Worm (Caenorhabditis elegans) whole organism, L4 larva: ENCODE data around the gene lpr-3.
A peak's percentile ranks its signal among the peaks of the same experiment; 100 is the strongest.

Experiments used
- F26F4.8 ChIP-seq: fragments of 200-800 bp; sonication (Bioruptor generic); conservative IDR thresholded peaks from 2 replicates; pipeline ENCODE4 v1.3.6; 2022; ENCODE audit warnings: missing genetic modification characterization, missing compliant biosample characterization
- F49E8.2 ChIP-seq: sonication (generic microtip); optimal IDR thresholded peaks from 2 replicates; lab custom pipeline; 2016; ENCODE audit warnings: missing compliant biosample characterization, mild to moderate bottlenecking, missing genetic modification characterization, borderline replicate concordance
- T26A8.4 ChIP-seq: fragments of 200-800 bp; sonication (Bioruptor generic); IDR thresholded peaks from 2 replicates; pipeline ENCODE4 v1.3.6; 2022; ENCODE audit warnings: missing genetic modification characterization, missing compliant biosample characterization
- Y105C5A.15 ChIP-seq: fragments of 200-800 bp; sonication (Bioruptor generic); IDR thresholded peaks from 2 replicates; pipeline ENCODE4 v1.3.6; 2022; ENCODE audit warnings: missing genetic modification characterization, missing compliant biosample characterization
- Y48G9A.11 ChIP-seq: fragments of 200-800 bp; sonication (Bioruptor generic); IDR thresholded peaks from 2 replicates; pipeline ENCODE4 v1.3.6; 2022; ENCODE audit warnings: missing genetic modification reagents, missing genetic modification characterization, missing compliant biosample characterization
- ZK546.5 ChIP-seq, 2 experiments: sonication (generic microtip); optimal IDR thresholded peaks; 2 replicates each; lab custom pipeline; 2017; ENCODE audit warnings: missing biosample characterization in 2 of 2, missing genetic modification characterization in 2 of 2
- aly-2 ChIP-seq: sonication (generic microtip); optimal IDR thresholded peaks from 2 replicates; lab custom pipeline; 2018; ENCODE audit warnings: missing biosample characterization, missing genetic modification characterization
- ama-1 ChIP-seq: fragments of 150-350 bp; optimal IDR thresholded peaks from 2 replicates; lab custom pipeline; 2014; ENCODE audit warnings: inconsistent platforms, mixed read lengths
- arid-1 ChIP-seq: fragments of 200-800 bp; sonication (Bioruptor generic); conservative IDR thresholded peaks from 2 replicates; pipeline ENCODE4 v1.3.6; 2022; ENCODE audit warnings: missing genetic modification reagents, missing genetic modification characterization, missing compliant biosample characterization
- ceh-28 ChIP-seq: fragments of 150-350 bp; optimal IDR thresholded peaks from 2 replicates; lab custom pipeline; 2014; ENCODE audit warnings: missing biosample characterization, missing genetic modification reagents, missing genetic modification characterization
- ceh-32 ChIP-seq: sonication (generic microtip); optimal IDR thresholded peaks from 2 replicates; lab custom pipeline; 2016; ENCODE audit warnings: mild to moderate bottlenecking, missing genetic modification characterization, missing compliant biosample characterization; ENCODE audit not compliant: poor library complexity
- ceh-44 ChIP-seq: fragments of 200-800 bp; sonication (Bioruptor generic); IDR thresholded peaks from 2 replicates; pipeline ENCODE4 v1.3.6; 2022; ENCODE audit warnings: missing genetic modification reagents, missing genetic modification characterization, missing compliant biosample characterization
- ces-1 ChIP-seq: fragments of 150-350 bp; sonication (generic microtip); optimal IDR thresholded peaks from 4 replicates; lab custom pipeline; 2014; ENCODE audit warnings: missing biosample characterization, missing genetic modification reagents, missing genetic modification characterization
- ctbp-1 ChIP-seq: fragments of 200-800 bp; sonication (Bioruptor generic); IDR thresholded peaks from 2 replicates; pipeline ENCODE4 v1.3.6; 2022; ENCODE audit warnings: missing genetic modification reagents, missing genetic modification characterization, missing compliant biosample characterization
- daf-16 ChIP-seq, 3 experiments: sonication (generic microtip); optimal IDR thresholded peaks; 2 replicates each; lab custom pipeline; 2016 to 2017; ENCODE audit warnings: missing genetic modification characterization in 3 of 3, missing genetic modification reagents in 3 of 3, mild to moderate bottlenecking in 2 of 3, missing compliant biosample characterization in 2 of 3, missing biosample characterization in 1 of 3, moderate library complexity in 1 of 3
- daf-8 ChIP-seq: fragments of 200-800 bp; sonication (Bioruptor generic); IDR thresholded peaks from 2 replicates; pipeline ENCODE4 v1.3.6; 2022; ENCODE audit warnings: missing genetic modification characterization, missing compliant biosample characterization
- dmd-6 ChIP-seq: fragments of 200-800 bp; sonication (Bioruptor generic); IDR thresholded peaks from 2 replicates; pipeline ENCODE4 v1.3.6; 2022; ENCODE audit warnings: missing genetic modification reagents, missing genetic modification characterization, missing compliant biosample characterization
- dmd-9 ChIP-seq: fragments of 200-800 bp; sonication (Bioruptor generic); IDR thresholded peaks from 2 replicates; pipeline ENCODE4 v1.3.6; 2022; ENCODE audit warnings: missing genetic modification reagents, missing genetic modification characterization, missing compliant biosample characterization
- dve-1 ChIP-seq: sonication (generic microtip); optimal IDR thresholded peaks from 2 replicates; lab custom pipeline; 2017; ENCODE audit warnings: antibody characterized with exemption, mild to moderate bottlenecking, missing genetic modification characterization, missing compliant biosample characterization; ENCODE audit not compliant: insufficient read depth
- egl-43 ChIP-seq: fragments of 200-800 bp; sonication (Bioruptor generic); IDR thresholded peaks from 2 replicates; pipeline ENCODE4 v1.3.6; 2022; ENCODE audit warnings: missing genetic modification reagents, missing genetic modification characterization, missing compliant biosample characterization
- hif-1 ChIP-seq, 2 experiments: sonication (generic microtip); optimal IDR thresholded peaks; 2 replicates each; lab custom pipeline; 2016 to 2017; ENCODE audit warnings: missing compliant biosample characterization in 2 of 2, missing genetic modification characterization in 2 of 2, missing genetic modification reagents in 2 of 2, missing genotype in 2 of 2, mild to moderate bottlenecking in 1 of 2
- jun-1 ChIP-seq: fragments of 150-350 bp; optimal IDR thresholded peaks from 2 replicates; lab custom pipeline; 2014; ENCODE audit warnings: missing biosample characterization, missing genetic modification reagents, missing genetic modification characterization
- lin-38 ChIP-seq: fragments of 200-800 bp; sonication (Bioruptor generic); IDR thresholded peaks from 2 replicates; pipeline ENCODE4 v1.3.6; 2022; ENCODE audit warnings: missing genetic modification reagents, missing genetic modification characterization, missing compliant biosample characterization
- lir-3 ChIP-seq: sonication (generic microtip); optimal IDR thresholded peaks from 2 replicates; lab custom pipeline; 2016; ENCODE audit warnings: mild to moderate bottlenecking, missing genetic modification characterization, missing compliant biosample characterization
- madf-5 ChIP-seq, 2 experiments: fragments of 200-800 bp; sonication (Bioruptor generic); IDR thresholded peaks; 2 replicates each; pipeline ENCODE4 v1.3.6; 2022; ENCODE audit warnings: missing compliant biosample characterization in 2 of 2, missing genetic modification characterization in 2 of 2
- mep-1 ChIP-seq: fragments of 150-350 bp; sonication (generic microtip); optimal IDR thresholded peaks from 3 replicates; lab custom pipeline; 2014; ENCODE audit warnings: missing biosample characterization, missing genetic modification characterization
- mes-2 ChIP-seq: sonication (generic microtip); optimal IDR thresholded peaks from 2 replicates; lab custom pipeline; 2016; ENCODE audit warnings: missing genotype, mild to moderate bottlenecking, missing genetic modification characterization, missing compliant biosample characterization; ENCODE audit not compliant: poor library complexity, severe bottlenecking
- nhr-102 ChIP-seq: sonication (generic microtip); optimal IDR thresholded peaks from 2 replicates; lab custom pipeline; 2016; ENCODE audit warnings: mild to moderate bottlenecking, missing genetic modification characterization, moderate library complexity, missing compliant biosample characterization
- nhr-11 ChIP-seq: fragments of 150-350 bp; optimal IDR thresholded peaks from 2 replicates; lab custom pipeline; 2014; ENCODE audit warnings: missing biosample characterization, missing genetic modification characterization
- pqm-1 ChIP-seq: sonication (generic microtip); optimal IDR thresholded peaks from 2 replicates; lab custom pipeline; 2017; ENCODE audit warnings: missing biosample characterization, missing genetic modification characterization
- set-16 ChIP-seq: fragments of 200-800 bp; sonication (Bioruptor generic); IDR thresholded peaks from 2 replicates; pipeline ENCODE4 v1.3.6; 2022; ENCODE audit warnings: missing genetic modification reagents, missing genetic modification characterization, missing compliant biosample characterization
- tra-1 ChIP-seq: fragments of 200-800 bp; sonication (Bioruptor generic); IDR thresholded peaks from 2 replicates; pipeline ENCODE4 v1.3.6; 2022; ENCODE audit warnings: missing genetic modification reagents, missing genetic modification characterization, missing compliant biosample characterization
- unc-130 ChIP-seq: sonication (generic microtip); optimal IDR thresholded peaks from 2 replicates; lab custom pipeline; 2016; ENCODE audit warnings: missing genetic modification reagents, missing genetic modification characterization, missing compliant biosample characterization
- unc-62 ChIP-seq, 3 experiments: fragments of 150-350 bp in 1 of 3; sonication (generic microtip); optimal IDR thresholded peaks in 2 of 3; peaks in 1 of 3; 1 replicate in 1 of 3; 2 replicates in 2 of 3; lab custom pipeline; 2014 to 2017; ENCODE audit warnings: missing biosample characterization in 3 of 3, missing genetic modification characterization in 3 of 3, missing genetic modification reagents in 3 of 3, missing genotype in 1 of 3
- vab-7 ChIP-seq: fragments of 200-800 bp; sonication (Bioruptor generic); IDR thresholded peaks from 2 replicates; pipeline ENCODE4 v1.3.6; 2022; ENCODE audit warnings: missing genetic modification reagents, missing genetic modification characterization, missing compliant biosample characterization
- zip-11 ChIP-seq: fragments of 200-800 bp; sonication (Bioruptor generic); IDR thresholded peaks from 2 replicates; pipeline ENCODE4 v1.3.6; 2022; ENCODE audit warnings: missing genetic modification characterization, missing compliant biosample characterization
- zip-2 ChIP-seq: fragments of 150-350 bp; optimal IDR thresholded peaks from 2 replicates; lab custom pipeline; 2014; ENCODE audit warnings: missing biosample characterization, missing genetic modification characterization
- ztf-11 ChIP-seq: fragments of 150-350 bp; optimal IDR thresholded peaks from 2 replicates; lab custom pipeline; 2014; ENCODE audit warnings: missing biosample characterization, missing genetic modification characterization
- ztf-7 ChIP-seq: fragments of 150-350 bp; optimal IDR thresholded peaks from 2 replicates; lab custom pipeline; 2014; ENCODE audit warnings: missing biosample characterization, missing genetic modification characterization

The lpr-3 gene

DNA sequence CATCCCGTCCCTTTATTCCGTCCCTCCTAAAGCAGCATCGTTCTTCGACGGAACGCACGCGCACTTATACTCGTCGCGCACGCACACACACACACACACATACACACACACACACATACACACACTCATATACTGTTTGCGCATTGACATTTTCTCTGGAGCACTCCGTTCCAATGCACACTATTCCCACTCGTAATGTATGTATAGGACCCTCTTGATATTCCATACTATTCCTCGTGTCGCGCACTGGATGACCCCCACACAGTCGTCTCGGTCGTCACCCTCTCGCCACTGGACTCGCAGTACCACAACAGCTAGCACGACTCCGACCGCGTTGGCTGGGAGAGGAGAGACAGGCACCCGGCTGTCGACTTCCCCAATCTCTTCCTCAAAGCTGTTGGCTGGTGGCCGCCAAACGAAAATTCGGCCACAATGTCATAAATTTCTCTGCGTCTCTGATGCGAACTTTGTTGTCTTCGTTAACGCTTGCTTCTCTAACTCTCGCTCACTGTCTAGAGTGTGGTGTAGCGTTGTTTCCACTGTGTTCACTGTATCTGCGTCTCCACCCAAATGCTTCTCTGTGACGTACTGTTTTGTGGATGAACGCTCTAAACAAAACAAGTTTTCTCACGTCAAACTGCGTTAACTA is 26.0 kb upstream of the lpr-3 start (continued):
- TF ChIP-seq ctbp-1 (GFP tag; lab: Robert Waterston, UW) (peak; percentile 96), dve-1 (tag; lab: Kevin White, UChicago) (peak; percentile 92), jun-1 (tag; lab: Kevin White, UChicago) (peak; percentile 51), F49E8.2 (tag; lab: Kevin White, UChicago) (no peak), Y105C5A.15 (GFP tag; lab: Robert Waterston, UW) (no peak), ztf-11 (tag; lab: Kevin White, UChicago) (peak; percentile 36), ceh-32 (tag; lab: Kevin White, UChicago) (peak; percentile 73), zip-11 (GFP tag; lab: Robert Waterston, UW) (no peak), set-16 (GFP tag; lab: Robert Waterston, UW) (peak; percentile 94), aly-2 (tag; lab: Kevin White, UChicago) (no peak), hif-1 (tag; optimal IDR thresholded peaks at IDR 0.05; lab: Kevin White, UChicago) (peak; percentile 40 to 86), vab-7 (0 out of 2 replicates have a peak, but pooled peaks have one; percentile 43), ama-1 (peak; percentile 18), Y48G9A.11 (GFP tag; lab: Robert Waterston, UW) (no peak), T26A8.4 (peak; percentile 67; the same call in 1 of the 2 replicates), daf-8 (GFP tag; lab: Robert Waterston, UW) (no peak), zip-2 (tag; lab: Kevin White, UChicago) (no peak), dmd-6 (GFP tag; lab: Robert Waterston, UW) (peak; percentile 79), mes-2 (tag; lab: Kevin White, UChicago) (peak; percentile 85), daf-16 (GFP tag; optimal IDR thresholded peaks at IDR 0.05; lab: Kevin White, UChicago) (peak; percentile 51 to 52), daf-16 (tag; optimal IDR thresholded peaks at IDR 0.05; lab: Kevin White, UChicago) (peak; percentile 83), lir-3 (tag; lab: Kevin White, UChicago) (peak; percentile 20), pqm-1 (peak; percentile 10), F26F4.8 (GFP tag; lab: Robert Waterston, UW) (no peak), ces-1 (GFP tag; lab: Kevin White, UChicago) (no peak), arid-1 (GFP tag; lab: Robert Waterston, UW) (peak; percentile 70; the same call in 1 of the 2 replicates), unc-62 (GFP tag; optimal IDR thresholded peaks at IDR 0.05 in 1 of 2; lab: Kevin White, UChicago) (peak in 1 of 2 experiments; percentile 100), unc-62 (tag; optimal IDR thresholded peaks at IDR 0.05; lab: Kevin White, UChicago) (peak; percentile 77), lin-38 (GFP tag; lab: Robert Waterston, UW) (peak; percentile 52), ceh-44 (no peak), ztf-7 (tag; lab: Kevin White, UChicago) (peak; percentile 28), ZK546.5 (tag; optimal IDR thresholded peaks at IDR 0.05; lab: Kevin White, UChicago) (no peak), unc-130 (GFP tag; lab: Kevin White, UChicago) (peak; percentile 40), nhr-102 (tag; lab: Kevin White, UChicago) (no peak), madf-5 (GFP tag; IDR thresholded peaks at IDR 0.05; lab: Robert Waterston, UW) (0 out of 4 replicates have a peak, but pooled peaks of 1 of the 2 experiments have one; percentile 24), dmd-9 (GFP tag; lab: Robert Waterston, UW) (peak; percentile 52; the same call in 1 of the 2 replicates), ceh-28 (tag; lab: Kevin White, UChicago) (peak; percentile 48), mep-1 (tag; lab: Kevin White, UChicago) (peak; percentile 92), egl-43 (GFP tag; lab: Robert Waterston, UW) (peak; percentile 92), nhr-11 (tag; lab: Kevin White, UChicago) (peak; percentile 91), tra-1 (GFP tag; lab: Robert Waterston, UW) (no peak)
